Fruit fly (Drosophila melanogaster) Kc167 (cell line): ENCODE results near the gene CG12171.

Experiments
- Myc ChIP-seq: fragments of >200 bp; optimal IDR thresholded peaks from 2 replicates; lab custom pipeline; 2017; ENCODE audit warnings: missing external identifiers
- h ChIP-seq: fragments of >200 bp; optimal IDR thresholded peaks from 3 replicates; lab custom pipeline; 2018; ENCODE audit warnings: missing external identifiers
- psq ChIP-seq: fragments of >200 bp; optimal IDR thresholded peaks from 2 replicates; lab custom pipeline; 2017; ENCODE audit warnings: missing external identifiers
- ttk ChIP-seq: sonication (Bioruptor generic); optimal IDR thresholded peaks from 2 replicates; lab custom pipeline; 2017; ENCODE audit warnings: missing external identifiers

DNA sequence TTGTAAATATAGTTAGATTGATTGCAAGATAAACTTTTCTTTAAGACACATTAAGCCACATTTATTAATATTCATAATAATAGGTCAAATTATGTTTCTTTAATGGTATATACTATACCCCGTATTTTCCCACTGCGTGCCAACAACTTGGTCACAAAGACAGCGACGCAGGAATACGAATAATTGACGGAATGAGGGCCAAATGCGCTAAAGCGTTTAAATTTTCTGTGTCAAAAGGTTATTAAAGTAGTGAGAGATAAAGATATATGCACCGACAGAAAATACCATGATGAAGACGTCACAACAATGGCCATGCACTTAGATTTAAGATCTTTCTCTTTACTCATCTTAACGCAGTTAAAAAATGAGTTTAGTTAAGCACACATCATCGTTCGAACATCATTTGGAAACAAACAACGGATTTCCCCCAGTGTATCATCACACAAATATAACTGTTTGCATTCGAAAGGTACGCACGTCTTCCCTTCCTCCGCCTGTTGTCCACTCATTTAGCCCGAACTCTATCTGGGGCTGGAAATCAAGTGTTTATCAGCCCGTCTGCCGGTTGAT is 13.0 kb upstream of the CG12171 start:
- TF ChIP-seq ttk (lab: Kevin White, UChicago): no peak
- TF ChIP-seq psq (lab: Kevin White, UChicago): no peak
- TF ChIP-seq h (lab: Kevin White, UChicago): no peak
- no peak for TF ChIP-seq Myc
